Fruit fly (Drosophila melanogaster): Measurements from ENCODE around the gene GMF.

DNA sequence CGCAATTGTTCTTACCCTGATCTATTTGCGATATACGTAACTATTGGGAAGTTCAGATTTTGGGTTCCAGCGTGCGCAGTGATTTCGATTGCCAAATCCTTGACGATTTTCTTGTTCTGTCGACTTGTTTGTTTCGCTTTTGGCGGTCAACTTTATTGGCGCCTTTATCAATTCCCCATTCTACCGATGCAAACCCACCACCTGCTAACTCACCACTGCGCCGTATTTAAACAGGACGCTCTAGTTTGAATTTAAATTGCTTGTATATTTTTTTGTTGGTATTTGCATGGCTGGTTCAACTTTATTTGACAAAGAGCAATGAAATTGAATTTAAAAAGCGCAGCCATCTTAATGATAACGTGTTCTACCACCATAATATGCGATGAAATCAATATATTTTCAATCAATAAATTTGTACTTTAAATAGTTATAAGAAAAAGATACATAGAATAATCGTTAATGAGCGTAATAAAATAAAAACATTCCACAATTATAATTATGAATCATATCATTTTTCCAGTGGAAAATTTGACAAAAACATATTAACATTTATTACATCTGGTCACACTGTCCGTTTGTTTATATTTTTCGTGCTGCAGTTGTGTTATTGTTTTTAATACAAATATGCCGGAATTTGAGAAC, 41.1 kb downstream of the GMF start, which contains the start of the genes twe and CG4935:
- no peak for TF ChIP-seq CG8632 (GFP tag; optimal IDR thresholded peaks at IDR 0.05)
- TF ChIP-seq vri (GFP tag; optimal IDR thresholded peaks at IDR 0.05): no peak
- TF ChIP-seq Blimp-1 (GFP tag; optimal IDR thresholded peaks at IDR 0.05): no peak
- TF ChIP-seq CG4318 (GFP tag; optimal IDR thresholded peaks at IDR 0.05): no peak
- TF ChIP-seq fkh (GFP tag; optimal IDR thresholded peaks at IDR 0.05): peak; percentile 5
- no peak for TF ChIP-seq CG10669 (GFP tag; optimal IDR thresholded peaks at IDR 0.05)
- TF ChIP-seq spab (GFP tag; optimal IDR thresholded peaks at IDR 0.05): no peak
- TF ChIP-seq Sox102F (GFP tag; optimal IDR thresholded peaks at IDR 0.05): no peak

Data from whole organism, prepupa.